Worm (Caenorhabditis elegans) whole organism, early embryonic: ENCODE measurements around the gene ZK662.5.

Experiments used
- B0310.2 ChIP-seq: sonication (generic microtip); optimal IDR thresholded peaks from 2 replicates; lab custom pipeline; 2016; ENCODE audit warnings: mild to moderate bottlenecking, missing genetic modification characterization, missing compliant biosample characterization
- aly-1 ChIP-seq: sonication (generic microtip); optimal IDR thresholded peaks from 2 replicates; lab custom pipeline; 2016; ENCODE audit warnings: missing genetic modification characterization, missing compliant biosample characterization
- ama-1 ChIP-seq: fragments of 150-350 bp; optimal IDR thresholded peaks from 2 replicates; lab custom pipeline; 2014
- ceh-36 ChIP-seq: sonication (generic microtip); optimal IDR thresholded peaks from 2 replicates; lab custom pipeline; 2016; ENCODE audit warnings: missing genetic modification characterization, inconsistent platforms, missing compliant biosample characterization
- ets-7 ChIP-seq: sonication (generic microtip); optimal IDR thresholded peaks from 2 replicates; lab custom pipeline; 2016; ENCODE audit warnings: missing genotype, missing genetic modification characterization, missing compliant biosample characterization
- flt-1 ChIP-seq: fragments of 200-800 bp; sonication (Bioruptor generic); IDR thresholded peaks from 2 replicates; pipeline ENCODE4 v1.3.6; 2022; ENCODE audit warnings: missing genetic modification characterization, missing compliant biosample characterization
- hmg-4 ChIP-seq: fragments of 200-800 bp; sonication (Bioruptor generic); optimal IDR thresholded peaks from 2 replicates; lab custom pipeline; 2018; ENCODE audit warnings: mild to moderate bottlenecking, missing genetic modification characterization, missing compliant biosample characterization
- hnd-1 ChIP-seq: sonication (generic microtip); optimal IDR thresholded peaks from 2 replicates; lab custom pipeline; 2016; ENCODE audit warnings: missing genetic modification characterization, missing compliant biosample characterization
- scrt-1 ChIP-seq: fragments of 200-800 bp; sonication (Bioruptor generic); IDR thresholded peaks from 2 replicates; pipeline ENCODE4 v1.3.6; 2022; ENCODE audit warnings: missing genetic modification characterization, missing compliant biosample characterization
- sea-1 ChIP-seq: fragments of 200-800 bp; sonication (Bioruptor generic); conservative IDR thresholded peaks from 2 replicates; pipeline ENCODE4 v1.3.6; 2022; ENCODE audit warnings: missing genetic modification characterization, missing compliant biosample characterization
- tbx-11 ChIP-seq: fragments of 200-800 bp; sonication (Bioruptor generic); IDR thresholded peaks from 2 replicates; pipeline ENCODE4 v1.3.6; 2022; ENCODE audit warnings: missing genetic modification characterization, missing compliant biosample characterization
- tra-4 ChIP-seq: sonication (generic microtip); optimal IDR thresholded peaks from 2 replicates; lab custom pipeline; 2017; ENCODE audit warnings: missing genetic modification characterization, missing compliant biosample characterization

DNA sequence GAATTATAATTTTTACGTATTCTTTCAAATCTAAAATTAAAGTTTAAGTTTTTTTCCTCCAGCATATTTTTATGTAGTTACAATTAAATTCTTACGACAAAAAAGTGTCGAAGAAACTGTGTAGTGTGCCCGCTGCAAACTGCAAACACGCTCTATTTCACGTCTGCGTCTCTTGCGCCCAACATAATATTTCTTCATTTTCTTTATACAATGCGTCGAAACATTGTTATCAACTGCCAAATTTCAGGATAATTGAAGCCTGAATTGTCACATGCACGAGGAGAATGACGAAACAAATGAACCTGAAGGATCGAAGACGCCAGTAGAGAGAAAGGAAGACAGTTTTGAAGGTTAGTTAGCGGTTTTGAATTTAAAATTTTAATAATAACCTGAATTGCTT lies 32.2 kb upstream of the ZK662.5 start, which contains the start of gene C03H12.1:
- TF ChIP-seq tbx-11 (GFP tag; lab: Robert Waterston, UW) (no peak), ceh-36 (tag; lab: Kevin White, UChicago) (no peak), tra-4 (tag; lab: Kevin White, UChicago) (no peak), aly-1 (tag; lab: Kevin White, UChicago) (no peak), ama-1 (lab: Kevin White, UChicago) (no peak), B0310.2 (tag; lab: Kevin White, UChicago) (no peak), hmg-4 (no peak), flt-1 (GFP tag; lab: Robert Waterston, UW) (no peak), sea-1 (no peak), hnd-1 (no peak), ets-7 (tag; lab: Kevin White, UChicago) (no peak), scrt-1 (GFP tag; lab: Robert Waterston, UW) (no peak)
